Fruit fly (Drosophila melanogaster) whole organism, pupa: ENCODE data around the gene bark.

ENCODE experiments used
- CG10348 ChIP-seq: fragments of 200-800 bp; sonication (Bioruptor generic); IDR thresholded peaks from 2 replicates; pipeline ENCODE4 v1.3.6; 2022; ENCODE audit warnings: missing biosample characterization, missing genetic modification characterization
- CG12605 ChIP-seq: fragments of 200-800 bp; sonication (Bioruptor generic); IDR thresholded peaks from 2 replicates; pipeline ENCODE4 v1.3.6; 2022; ENCODE audit warnings: missing biosample characterization, missing genetic modification characterization
- CG32121 ChIP-seq: fragments of 200-800 bp; sonication (Bioruptor generic); IDR thresholded peaks from 2 replicates; pipeline ENCODE4 v1.3.6; 2022; ENCODE audit warnings: missing biosample characterization, missing genetic modification characterization
- CG4496 ChIP-seq: fragments of 200-800 bp; sonication (Bioruptor generic); IDR thresholded peaks from 3 replicates; pipeline ENCODE4 v1.3.6; 2022; ENCODE audit warnings: missing biosample characterization, missing genetic modification characterization
- CG8159 ChIP-seq: fragments of 200-800 bp; sonication (Bioruptor generic); optimal IDR thresholded peaks from 3 replicates; lab custom pipeline; 2018; ENCODE audit warnings: missing biosample characterization, mild to moderate bottlenecking, missing genetic modification characterization, moderate library complexity
- CG9948 ChIP-seq: fragments of 200-800 bp; sonication (Bioruptor generic); optimal IDR thresholded peaks from 2 replicates; lab custom pipeline; 2018; ENCODE audit warnings: missing biosample characterization, mild to moderate bottlenecking, missing genetic modification characterization, moderate library complexity
- Pif1A ChIP-seq: fragments of 200-800 bp; sonication (Bioruptor generic); optimal IDR thresholded peaks from 3 replicates; lab custom pipeline; 2016; ENCODE audit warnings: missing biosample characterization, missing genetic modification characterization
- Pif1B ChIP-seq: fragments of 200-800 bp; sonication (Bioruptor generic); optimal IDR thresholded peaks from 3 replicates; lab custom pipeline; 2016; ENCODE audit warnings: missing biosample characterization, missing genetic modification characterization
- Snoo ChIP-seq: fragments of 200-800 bp; sonication (Bioruptor generic); optimal IDR thresholded peaks from 3 replicates; lab custom pipeline; 2017; ENCODE audit warnings: missing biosample characterization, mild to moderate bottlenecking, missing genetic modification characterization, inconsistent platforms

DNA sequence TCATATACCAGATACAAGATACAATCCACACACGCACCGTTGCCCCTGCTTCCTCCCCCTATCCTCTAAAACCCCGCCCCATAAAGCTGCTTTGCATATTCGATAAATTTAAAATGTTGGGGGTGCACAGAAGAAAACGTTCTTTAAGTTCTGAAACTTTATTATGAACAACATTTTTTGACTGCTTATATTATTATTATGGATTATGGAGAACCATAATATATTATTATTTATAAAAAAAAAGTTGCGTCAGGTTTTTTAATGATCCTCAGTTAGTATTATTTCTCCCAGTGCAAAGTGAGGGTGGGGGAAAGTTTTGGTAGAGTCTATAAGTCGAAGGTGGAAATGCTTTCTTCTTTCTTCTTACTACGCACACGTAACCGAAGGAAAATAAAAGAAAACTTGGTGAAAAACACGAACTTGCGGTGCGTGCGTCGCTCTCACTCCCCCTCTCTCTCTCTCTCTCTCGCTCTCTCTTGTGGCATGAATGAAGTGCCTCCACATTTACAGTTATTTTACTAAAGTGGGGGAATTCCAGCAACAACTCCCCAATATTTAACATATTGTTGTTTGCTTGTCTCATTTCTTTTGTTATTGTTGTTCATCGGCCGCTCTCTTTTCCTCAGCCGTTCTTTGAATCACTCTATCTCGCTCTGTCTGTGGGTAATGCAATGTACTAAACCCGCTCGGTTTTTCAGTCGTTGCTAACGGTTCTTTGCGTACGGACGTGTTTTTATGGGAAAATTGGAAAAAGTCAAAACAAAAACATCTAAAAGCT, 2.5 kb downstream of the bark start:
- TF ChIP-seq Pif1A (GFP tag; lab: Kevin White, UChicago) (peak; percentile 0), CG10348 (GFP tag; lab: Robert Waterston, UW) (no peak), Pif1B (GFP tag; lab: Kevin White, UChicago) (no peak), CG9948 (peak; percentile 44), CG12605 (GFP tag; lab: Robert Waterston, UW) (peak; percentile 52; the same call in 1 of the 2 replicates), CG4496 (peak; percentile 75), CG32121 (peak; percentile 74), Snoo (tag; lab: Kevin White, UChicago) (peak; percentile 25), CG8159 (tag; lab: Kevin White, UChicago) (peak; percentile 55)
